Fruit fly (Drosophila melanogaster) whole organism, embryonic: ENCODE results near the gene CG34296.

Experiments
- C15 ChIP-seq: fragments of 200-800 bp; sonication (Bioruptor generic); IDR thresholded peaks from 3 replicates; pipeline ENCODE4 v1.3.6; 2022; ENCODE audit warnings: missing biosample characterization, missing genetic modification characterization
- CG10321 ChIP-seq: fragments of 200-800 bp; sonication (Bioruptor generic); IDR thresholded peaks from 2 replicates; pipeline ENCODE4 v1.3.6; 2022; ENCODE audit warnings: missing biosample characterization, missing genetic modification characterization
- CG10959 ChIP-seq: fragments of 200-800 bp; sonication (Bioruptor generic); IDR thresholded peaks from 2 replicates; pipeline ENCODE4 v1.3.6; 2022; ENCODE audit warnings: missing biosample characterization, missing genetic modification characterization
- CG14860 ChIP-seq: fragments of 200-800 bp; sonication (Bioruptor generic); IDR thresholded peaks from 3 replicates; pipeline ENCODE4 v1.3.6; 2022; ENCODE audit warnings: missing biosample characterization, missing genetic modification characterization; ENCODE audit not compliant: partially characterized antibody
- CG16863 ChIP-seq: fragments of 200-800 bp; sonication (Bioruptor generic); optimal IDR thresholded peaks from 3 replicates; lab custom pipeline; 2016; ENCODE audit warnings: missing biosample characterization, missing genetic modification characterization
- CG17359 ChIP-seq: fragments of 200-800 bp; sonication (Bioruptor generic); optimal IDR thresholded peaks from 3 replicates; lab custom pipeline; 2018; ENCODE audit warnings: missing biosample characterization, mild to moderate bottlenecking, missing genetic modification characterization, moderate library complexity
- CG1792 ChIP-seq: fragments of 200-800 bp; sonication (Bioruptor generic); optimal IDR thresholded peaks from 2 replicates; lab custom pipeline; 2016; ENCODE audit warnings: missing biosample characterization, missing genetic modification characterization
- CG30403 ChIP-seq: fragments of 200-800 bp; sonication (Bioruptor generic); optimal IDR thresholded peaks from 3 replicates; lab custom pipeline; 2016; ENCODE audit warnings: missing biosample characterization, missing genetic modification characterization
- CG32767 ChIP-seq: fragments of 200-800 bp; sonication (Bioruptor generic); IDR thresholded peaks from 2 replicates; pipeline ENCODE4 v1.3.6; 2022; ENCODE audit warnings: missing biosample characterization, missing genetic modification characterization
- CG34422 ChIP-seq: fragments of 200-800 bp; sonication (Bioruptor generic); IDR thresholded peaks from 3 replicates; pipeline ENCODE4 v1.3.6; 2022; ENCODE audit warnings: missing biosample characterization, missing genetic modification characterization
- CG6272 ChIP-seq: fragments of 200-800 bp; sonication (Bioruptor generic); IDR thresholded peaks from 2 replicates; pipeline ENCODE4 v1.3.6; 2022; ENCODE audit warnings: missing biosample characterization, missing genetic modification characterization
- CG7271 ChIP-seq: fragments of 200-800 bp; sonication (Bioruptor generic); optimal IDR thresholded peaks from 2 replicates; lab custom pipeline; 2018; ENCODE audit warnings: missing biosample characterization, mild to moderate bottlenecking, missing genetic modification characterization, moderate library complexity
- CG8924 ChIP-seq: fragments of 200-800 bp; optimal IDR thresholded peaks from 3 replicates; lab custom pipeline; 2019; ENCODE audit warnings: missing biosample characterization, mild to moderate bottlenecking, missing genetic modification characterization, moderate library complexity
- CG9817 ChIP-seq: fragments of 200-800 bp; sonication (Bioruptor generic); optimal IDR thresholded peaks from 2 replicates; lab custom pipeline; 2018; ENCODE audit warnings: missing biosample characterization, mild to moderate bottlenecking, missing genetic modification characterization, moderate library complexity
- CrebB ChIP-seq: fragments of 200-800 bp; sonication (Bioruptor generic); optimal IDR thresholded peaks from 3 replicates; lab custom pipeline; 2018; ENCODE audit warnings: missing biosample characterization, mild to moderate bottlenecking, missing genetic modification characterization
- Dfd ChIP-seq, 2 experiments: fragments of >200 bp; optimal IDR thresholded peaks; 2 replicates each; lab custom pipeline; 2017; ENCODE audit warnings: missing biosample characterization in 2 of 2, missing genetic modification characterization in 2 of 2
- E2f2 ChIP-seq: fragments of 200-800 bp; sonication (Bioruptor generic); IDR thresholded peaks from 2 replicates; pipeline ENCODE4 v1.3.6; 2022; ENCODE audit warnings: missing biosample characterization, missing genetic modification characterization
- HLH4C ChIP-seq: fragments of 200-800 bp; sonication (Bioruptor generic); IDR thresholded peaks from 3 replicates; pipeline ENCODE4 v1.3.6; 2022; ENCODE audit warnings: missing biosample characterization, missing genetic modification characterization; ENCODE audit not compliant: partially characterized antibody
- HmgD ChIP-seq: fragments of 200-800 bp; sonication (Bioruptor generic); optimal IDR thresholded peaks from 3 replicates; lab custom pipeline; 2016; ENCODE audit warnings: missing biosample characterization, missing genetic modification characterization
- Meics ChIP-seq: fragments of 200-800 bp; sonication (Bioruptor generic); optimal IDR thresholded peaks from 2 replicates; lab custom pipeline; 2017; ENCODE audit warnings: missing biosample characterization, mild to moderate bottlenecking, missing genetic modification characterization
- Oaz ChIP-seq: fragments of 200-800 bp; sonication (Bioruptor generic); IDR thresholded peaks from 2 replicates; pipeline ENCODE4 v1.3.6; 2022; ENCODE audit warnings: missing biosample characterization, missing genetic modification characterization
- Oli ChIP-seq: fragments of 200-800 bp; sonication (Bioruptor generic); optimal IDR thresholded peaks from 2 replicates; lab custom pipeline; 2018; ENCODE audit warnings: missing biosample characterization, mild to moderate bottlenecking, missing genetic modification characterization, moderate library complexity
- Opbp ChIP-seq: fragments of 200-800 bp; sonication (Bioruptor generic); IDR thresholded peaks from 3 replicates; pipeline ENCODE4 v1.3.6; 2022; ENCODE audit warnings: missing biosample characterization, missing genetic modification characterization; ENCODE audit not compliant: partially characterized antibody
- Ravus ChIP-seq: fragments of 200-800 bp; sonication (Bioruptor generic); IDR thresholded peaks from 2 replicates; pipeline ENCODE4 v1.3.6; 2022; ENCODE audit warnings: missing biosample characterization, missing genetic modification characterization
- Scr ChIP-seq: fragments of 200-800 bp; sonication (Bioruptor generic); IDR thresholded peaks from 2 replicates; pipeline ENCODE4 v1.3.6; 2022; ENCODE audit warnings: missing biosample characterization, missing genetic modification characterization; ENCODE audit not compliant: partially characterized antibody
- Six4 ChIP-seq: fragments of 200-800 bp; sonication (Bioruptor generic); optimal IDR thresholded peaks from 2 replicates; lab custom pipeline; 2016; ENCODE audit warnings: missing biosample characterization, missing genetic modification characterization
- Ssrp ChIP-seq: fragments of 200-800 bp; sonication (Bioruptor generic); optimal IDR thresholded peaks from 2 replicates; lab custom pipeline; 2018; ENCODE audit warnings: missing biosample characterization, mild to moderate bottlenecking, missing genetic modification characterization, moderate library complexity
- ap ChIP-seq: fragments of 200-800 bp; sonication (Bioruptor generic); IDR thresholded peaks from 2 replicates; pipeline ENCODE4 v1.3.6; 2022; ENCODE audit warnings: missing biosample characterization, missing genetic modification characterization
- cg ChIP-seq: fragments of 200-800 bp; sonication (Bioruptor generic); optimal IDR thresholded peaks from 3 replicates; lab custom pipeline; 2019; ENCODE audit warnings: missing biosample characterization, mild to moderate bottlenecking, missing genetic modification characterization, moderate library complexity
- cwo ChIP-seq: fragments of 200-800 bp; sonication (Bioruptor generic); optimal IDR thresholded peaks from 3 replicates; lab custom pipeline; 2017; ENCODE audit warnings: missing biosample characterization, missing genetic modification characterization, mild to moderate bottlenecking, moderate library complexity, missing genetic modification reagents
- ham ChIP-seq: fragments of 200-800 bp; sonication (Bioruptor generic); IDR thresholded peaks from 2 replicates; pipeline ENCODE4 v1.3.6; 2022; ENCODE audit warnings: missing biosample characterization, missing genetic modification characterization
- hbn ChIP-seq: fragments of 200-800 bp; sonication (Bioruptor generic); IDR thresholded peaks from 2 replicates; pipeline ENCODE4 v1.3.6; 2022; ENCODE audit warnings: missing biosample characterization, missing genetic modification characterization; ENCODE audit not compliant: partially characterized antibody
- ken ChIP-seq: fragments of 200-800 bp; sonication (Bioruptor generic); IDR thresholded peaks from 3 replicates; pipeline ENCODE4 v1.3.6; 2022; ENCODE audit warnings: missing biosample characterization, missing genetic modification characterization
- lmd ChIP-seq: fragments of 200-800 bp; sonication (Bioruptor generic); IDR thresholded peaks from 2 replicates; pipeline ENCODE4 v1.3.6; 2022; ENCODE audit warnings: missing biosample characterization, missing genetic modification characterization
- mld ChIP-seq: fragments of 200-800 bp; sonication (Bioruptor generic); IDR thresholded peaks from 3 replicates; pipeline ENCODE4 v1.3.6; 2022; ENCODE audit warnings: missing biosample characterization, missing genetic modification characterization; ENCODE audit not compliant: partially characterized antibody
- nerfin-2 ChIP-seq: fragments of 200-800 bp; sonication (Bioruptor generic); IDR thresholded peaks from 2 replicates; pipeline ENCODE4 v1.3.6; 2022; ENCODE audit warnings: missing biosample characterization, missing genetic modification characterization; ENCODE audit not compliant: partially characterized antibody
- repo ChIP-seq: fragments of 200-800 bp; sonication (Bioruptor generic); optimal IDR thresholded peaks from 2 replicates; lab custom pipeline; 2016; ENCODE audit warnings: missing biosample characterization, missing genetic modification characterization
- row ChIP-seq: fragments of 200-800 bp; sonication (Bioruptor generic); IDR thresholded peaks from 3 replicates; pipeline ENCODE4 v1.3.6; 2022; ENCODE audit warnings: missing biosample characterization, missing genetic modification characterization
- sima ChIP-seq: fragments of 200-800 bp; sonication (Bioruptor generic); optimal IDR thresholded peaks from 2 replicates; lab custom pipeline; 2016; ENCODE audit warnings: missing biosample characterization, missing genetic modification characterization
- sob ChIP-seq: fragments of 200-800 bp; sonication (Bioruptor generic); IDR thresholded peaks from 2 replicates; pipeline ENCODE4 v1.3.6; 2022; ENCODE audit warnings: missing biosample characterization, missing genetic modification characterization
- stc ChIP-seq: fragments of 200-800 bp; sonication (Bioruptor generic); IDR thresholded peaks from 2 replicates; pipeline ENCODE4 v1.3.6; 2022; ENCODE audit warnings: missing biosample characterization, missing genetic modification characterization
- tin ChIP-seq: fragments of 200-800 bp; sonication (Bioruptor generic); optimal IDR thresholded peaks from 3 replicates; lab custom pipeline; 2016; ENCODE audit warnings: missing biosample characterization, missing genetic modification characterization
- tup ChIP-seq: fragments of 200-800 bp; sonication (Bioruptor generic); optimal IDR thresholded peaks from 2 replicates; lab custom pipeline; 2016; ENCODE audit warnings: missing biosample characterization, mild to moderate bottlenecking, missing genetic modification characterization, moderate library complexity
- vfl ChIP-seq: fragments of 200-800 bp; sonication (Bioruptor generic); optimal IDR thresholded peaks from 2 replicates; lab custom pipeline; 2016; ENCODE audit warnings: missing biosample characterization, missing genetic modification characterization
- wdn ChIP-seq: fragments of 200-800 bp; sonication (Bioruptor generic); IDR thresholded peaks from 2 replicates; pipeline ENCODE4 v1.3.6; 2022; ENCODE audit warnings: missing biosample characterization, missing genetic modification characterization
- wek ChIP-seq: fragments of 200-800 bp; sonication (Bioruptor generic); optimal IDR thresholded peaks from 3 replicates; lab custom pipeline; 2018; ENCODE audit warnings: missing biosample characterization, mild to moderate bottlenecking, missing genetic modification characterization, moderate library complexity
- wor ChIP-seq: fragments of 200-800 bp; sonication (Bioruptor generic); IDR thresholded peaks from 2 replicates; pipeline ENCODE4 v1.3.6; 2022; ENCODE audit warnings: missing biosample characterization, missing genetic modification characterization
- zfh1 ChIP-seq: fragments of 200-800 bp; sonication (Bioruptor generic); IDR thresholded peaks from 3 replicates; pipeline ENCODE4 v1.3.6; 2022; ENCODE audit warnings: missing biosample characterization, missing genetic modification characterization

The CG34296 gene

DNA sequence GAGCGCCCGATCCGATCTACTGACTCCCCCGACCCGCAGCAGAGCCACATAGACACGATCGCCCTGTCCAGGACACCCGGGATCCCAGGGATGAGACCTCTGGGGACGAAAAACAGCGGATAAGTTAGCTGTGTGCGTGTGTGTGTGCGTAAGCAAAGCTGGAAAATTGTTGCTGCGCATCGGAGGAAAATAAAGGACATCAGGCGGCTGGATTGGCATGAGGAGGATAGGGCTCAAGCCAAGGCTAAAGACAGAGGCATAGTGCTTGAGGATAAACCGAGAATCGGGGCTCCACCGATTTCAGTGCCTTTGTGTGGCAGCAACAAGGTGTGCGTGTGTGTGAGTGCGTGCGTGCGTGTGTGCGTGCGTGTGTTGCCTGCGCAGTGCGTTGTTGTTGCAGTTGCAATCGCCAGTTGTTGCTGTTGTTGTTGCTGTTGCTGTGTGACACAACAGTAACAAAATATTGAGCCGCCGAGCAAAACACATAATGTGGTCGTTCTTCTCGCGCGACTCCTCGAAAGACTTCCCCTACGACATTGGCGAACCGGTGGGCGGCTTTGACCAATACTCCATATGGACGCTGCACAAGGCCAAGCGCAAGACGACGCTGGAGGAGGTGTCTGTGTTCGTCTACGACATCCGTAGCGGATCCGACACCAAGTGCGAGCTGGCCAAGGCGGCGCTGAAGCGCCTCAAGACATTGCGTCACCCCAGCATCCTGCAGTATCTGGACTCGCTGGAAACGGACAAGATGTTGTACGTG lies 27.1 kb downstream of the CG34296 start (continued):
- peak; percentile 50; the same call in 1 of the 2 replicates for TF ChIP-seq Scr
- no peak for TF ChIP-seq Six4
- no peak for TF ChIP-seq CG10321
- TF ChIP-seq CG16863 (GFP tag; lab: Kevin White, UChicago), result no peak
- no peak for TF ChIP-seq vfl (GFP tag; lab: Kevin White, UChicago)
- TF ChIP-seq Dfd (GFP tag; optimal IDR thresholded peaks at IDR 0.05; lab: Kevin White, UChicago), result peak in 1 of 2 experiments; percentile 24
- TF ChIP-seq CG32767 (GFP tag; lab: Robert Waterston, UW), result no peak
- TF ChIP-seq HLH4C (GFP tag; lab: Robert Waterston, UW), result 0 out of 3 replicates have a peak, but pooled peaks have one; percentile 3
- no peak for TF ChIP-seq CrebB (tag; lab: Kevin White, UChicago)
- no peak for TF ChIP-seq HmgD (GFP tag; lab: Kevin White, UChicago)
- no peak for TF ChIP-seq Opbp
- TF ChIP-seq Meics (GFP tag; lab: Kevin White, UChicago), result no peak
- TF ChIP-seq sob (GFP tag; lab: Robert Waterston, UW), result 0 out of 2 replicates have a peak, but pooled peaks have one; percentile 8
- TF ChIP-seq sima (GFP tag; lab: Kevin White, UChicago), result no peak
- 0 out of 3 replicates have a peak, but pooled peaks have one; percentile 5 for TF ChIP-seq CG14860 (GFP tag; lab: Robert Waterston, UW)
- TF ChIP-seq cg (GFP tag; lab: Kevin White, UChicago), result peak; percentile 95

DNA sequence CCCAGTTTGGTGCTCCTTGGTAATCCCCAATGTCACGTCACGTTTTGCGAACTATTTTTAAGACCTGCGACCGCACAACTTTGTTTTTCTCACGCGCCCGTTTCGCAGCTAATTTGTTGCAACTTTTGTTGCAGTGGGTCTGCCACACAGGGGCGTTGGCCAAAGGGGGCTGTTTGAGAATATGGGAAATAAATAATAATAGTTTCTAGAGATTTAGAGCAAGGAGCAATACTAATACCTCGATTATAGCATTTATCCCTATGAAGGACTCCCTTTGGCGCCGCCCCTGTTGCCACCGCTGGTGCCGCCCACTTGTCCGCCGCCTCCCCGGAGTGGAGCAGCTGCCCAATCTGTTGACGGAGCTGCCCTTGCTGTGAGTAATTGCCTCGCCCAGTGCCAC lies 32.9 kb downstream of the CG34296 start:
- no peak for TF ChIP-seq nerfin-2 (GFP tag; lab: Robert Waterston, UW)
- TF ChIP-seq CG17359 (tag; lab: Kevin White, UChicago), result peak; percentile 37
- no peak for TF ChIP-seq CG7271 (tag; lab: Kevin White, UChicago)
- no peak for TF ChIP-seq sima (GFP tag; lab: Kevin White, UChicago)
- TF ChIP-seq wek, result no peak
- TF ChIP-seq CG8924 (tag; lab: Kevin White, UChicago), result no peak
- no peak for TF ChIP-seq wdn (GFP tag; lab: Robert Waterston, UW)
- TF ChIP-seq CG6272, result peak; percentile 43; the same call in 1 of the 2 replicates
- TF ChIP-seq mld (GFP tag; lab: Robert Waterston, UW), result no peak
- TF ChIP-seq repo (GFP tag; lab: Kevin White, UChicago), result no peak
- TF ChIP-seq tin (GFP tag; lab: Kevin White, UChicago), result peak; percentile 23
- no peak for TF ChIP-seq Oaz (GFP tag; lab: Robert Waterston, UW)
- no peak for TF ChIP-seq Ravus
- TF ChIP-seq CG30403 (GFP tag; lab: Kevin White, UChicago), result peak; percentile 12
- TF ChIP-seq ap, result 0 out of 2 replicates have a peak, but pooled peaks have one; percentile 11
- TF ChIP-seq C15 (GFP tag; lab: Robert Waterston, UW), result no peak
- TF ChIP-seq CG10959 (GFP tag; lab: Robert Waterston, UW), result no peak
- TF ChIP-seq stc (GFP tag; lab: Robert Waterston, UW), result 0 out of 2 replicates have a peak, but pooled peaks have one; percentile 27
- no peak for TF ChIP-seq tup (GFP tag; lab: Kevin White, UChicago)
- TF ChIP-seq Ssrp (tag; lab: Kevin White, UChicago), result peak; percentile 11
- no peak for TF ChIP-seq cwo (GFP tag; lab: Kevin White, UChicago)
- 0 out of 3 replicates have a peak, but pooled peaks have one; percentile 29 for TF ChIP-seq CG34422 (GFP tag; lab: Robert Waterston, UW)
- TF ChIP-seq ken (GFP tag; lab: Robert Waterston, UW), result peak; percentile 63; the same call in 2 of the 3 replicates
- TF ChIP-seq CG1792 (GFP tag; lab: Kevin White, UChicago), result no peak
- peak; percentile 18 for TF ChIP-seq Oli
- TF ChIP-seq zfh1 (GFP tag; lab: Robert Waterston, UW), result peak; percentile 59; the same call in 2 of the 3 replicates
- TF ChIP-seq E2f2, result no peak
- peak; percentile 40; the same call in 1 of the 2 replicates for TF ChIP-seq lmd (GFP tag; lab: Robert Waterston, UW)
- TF ChIP-seq row, result peak; percentile 45
- TF ChIP-seq wor (GFP tag; lab: Robert Waterston, UW), result no peak
- TF ChIP-seq CG10321, result no peak
- no peak for TF ChIP-seq hbn (GFP tag; lab: Robert Waterston, UW)
- no peak for TF ChIP-seq ham (GFP tag; lab: Robert Waterston, UW)
- TF ChIP-seq CrebB (tag; lab: Kevin White, UChicago), result no peak
- TF ChIP-seq CG9817 (tag; lab: Kevin White, UChicago), result peak; percentile 32
